Fruit fly (Drosophila melanogaster) Kc167 (cell line): ENCODE results near the gene Fmr1.

ENCODE experiments used
- Sin3A ChIP-seq: fragments of >200 bp; optimal IDR thresholded peaks from 2 replicates; lab custom pipeline; 2018; ENCODE audit warnings: missing external identifiers
- ttk ChIP-seq: sonication (Bioruptor generic); optimal IDR thresholded peaks from 2 replicates; lab custom pipeline; 2017; ENCODE audit warnings: missing external identifiers

DNA sequence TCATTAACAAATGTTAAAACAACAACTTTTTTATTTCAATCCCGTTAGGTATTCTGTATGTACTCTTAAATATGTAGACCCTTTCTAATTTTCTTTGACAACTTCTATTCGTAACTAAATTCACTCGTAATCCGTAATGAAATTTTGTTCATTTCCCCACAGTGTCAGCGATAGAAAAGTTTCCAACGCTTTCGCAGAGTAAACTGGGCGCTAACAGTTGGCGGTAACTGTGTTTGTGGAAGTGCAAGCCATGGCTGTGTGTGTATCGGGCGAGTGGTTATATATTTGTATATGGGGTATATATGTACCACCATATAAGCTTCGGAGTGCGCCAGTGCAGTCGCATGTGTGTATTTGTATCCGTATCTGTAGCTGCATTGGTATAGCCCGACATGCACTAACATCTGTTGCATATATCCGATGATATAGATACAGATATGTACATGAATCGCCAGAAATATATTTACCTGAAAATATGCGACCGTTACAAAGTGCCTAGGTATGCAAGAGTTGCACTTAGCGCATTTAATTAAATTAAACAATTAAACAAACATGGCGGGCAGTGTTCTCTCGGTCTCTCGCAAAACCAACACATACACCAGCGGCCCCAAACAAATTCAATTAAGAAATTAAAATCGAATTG is 28.3 kb downstream of the Fmr1 start:
- TF ChIP-seq ttk (lab: Kevin White, UChicago) (no peak), Sin3A (lab: Kevin White, UChicago) (no peak)
